Fruit fly (Drosophila melanogaster) whole organism, embryonic: ENCODE results near the gene CG34325.

Source experiments
- Antp ChIP-seq: fragments of 200-800 bp; sonication (Bioruptor generic); optimal IDR thresholded peaks from 3 replicates; lab custom pipeline; 2016; ENCODE audit warnings: missing biosample characterization, missing genetic modification characterization
- B-H1 ChIP-seq: fragments of 200-800 bp; sonication (Bioruptor generic); IDR thresholded peaks from 3 replicates; pipeline ENCODE4 v1.3.6; 2022; ENCODE audit warnings: missing biosample characterization, missing genetic modification characterization
- C15 ChIP-seq: fragments of 200-800 bp; sonication (Bioruptor generic); IDR thresholded peaks from 3 replicates; pipeline ENCODE4 v1.3.6; 2022; ENCODE audit warnings: missing biosample characterization, missing genetic modification characterization
- CG11504 ChIP-seq: fragments of 200-800 bp; sonication (Bioruptor generic); optimal IDR thresholded peaks from 3 replicates; lab custom pipeline; 2019; ENCODE audit warnings: missing biosample characterization, mild to moderate bottlenecking, missing genetic modification characterization, moderate library complexity
- CG13287 ChIP-seq: fragments of 200-800 bp; sonication (Bioruptor generic); IDR thresholded peaks from 2 replicates; pipeline ENCODE4 v1.3.6; 2022; ENCODE audit warnings: missing biosample characterization, missing genetic modification characterization; ENCODE audit not compliant: partially characterized antibody
- CG13424 ChIP-seq: fragments of 200-800 bp; sonication (Bioruptor generic); optimal IDR thresholded peaks from 2 replicates; lab custom pipeline; 2019; ENCODE audit warnings: missing biosample characterization, mild to moderate bottlenecking, missing genetic modification characterization, moderate library complexity
- CG14441 ChIP-seq: fragments of 200-800 bp; sonication (Bioruptor generic); IDR thresholded peaks from 2 replicates; pipeline ENCODE4 v1.3.6; 2022; ENCODE audit warnings: missing biosample characterization, missing genetic modification characterization
- CG14667 ChIP-seq: fragments of 200-800 bp; sonication (Bioruptor generic); IDR thresholded peaks from 2 replicates; pipeline ENCODE4 v1.3.6; 2022; ENCODE audit warnings: missing biosample characterization, missing genetic modification characterization
- CG15011 ChIP-seq: fragments of 200-800 bp; sonication (Bioruptor generic); optimal IDR thresholded peaks from 3 replicates; lab custom pipeline; 2018; ENCODE audit warnings: missing biosample characterization, mild to moderate bottlenecking, missing genetic modification characterization
- CG15479 ChIP-seq: fragments of 200-800 bp; sonication (Bioruptor generic); optimal IDR thresholded peaks from 3 replicates; lab custom pipeline; 2019; ENCODE audit warnings: missing biosample characterization, mild to moderate bottlenecking, missing genetic modification characterization, moderate library complexity
- CG15601 ChIP-seq: fragments of 200-800 bp; sonication (Bioruptor generic); optimal IDR thresholded peaks from 3 replicates; lab custom pipeline; 2019; ENCODE audit warnings: missing biosample characterization, mild to moderate bottlenecking, missing genetic modification characterization, moderate library complexity
- CG1647 ChIP-seq: fragments of 200-800 bp; sonication (Bioruptor generic); optimal IDR thresholded peaks from 3 replicates; lab custom pipeline; 2016; ENCODE audit warnings: missing biosample characterization, missing genetic modification characterization
- CG2116 ChIP-seq: fragments of 200-800 bp; sonication (Bioruptor generic); optimal IDR thresholded peaks from 3 replicates; lab custom pipeline; 2018; ENCODE audit warnings: missing biosample characterization, mild to moderate bottlenecking, missing genetic modification characterization
- CG2889 ChIP-seq: fragments of 200-800 bp; sonication (Bioruptor generic); IDR thresholded peaks from 3 replicates; pipeline ENCODE4 v1.3.6; 2022; ENCODE audit warnings: missing biosample characterization, missing genetic modification characterization
- CG31224 ChIP-seq: fragments of 200-800 bp; sonication (Bioruptor generic); IDR thresholded peaks from 2 replicates; pipeline ENCODE4 v1.3.6; 2022; ENCODE audit warnings: missing biosample characterization, missing genetic modification characterization
- CG3163 ChIP-seq: fragments of 200-800 bp; sonication (Bioruptor generic); optimal IDR thresholded peaks from 3 replicates; lab custom pipeline; 2016; ENCODE audit warnings: missing biosample characterization, missing genetic modification characterization
- CG3407 ChIP-seq: fragments of 200-800 bp; sonication (Bioruptor generic); optimal IDR thresholded peaks from 2 replicates; lab custom pipeline; 2018; ENCODE audit warnings: missing biosample characterization, mild to moderate bottlenecking, missing genetic modification characterization
- CG42726 ChIP-seq: fragments of 200-800 bp; sonication (Bioruptor generic); IDR thresholded peaks from 2 replicates; pipeline ENCODE4 v1.3.6; 2022; ENCODE audit warnings: missing biosample characterization, missing genetic modification characterization; ENCODE audit not compliant: partially characterized antibody
- CG5245 ChIP-seq: fragments of 200-800 bp; sonication (Bioruptor generic); optimal IDR thresholded peaks from 3 replicates; lab custom pipeline; 2016; ENCODE audit warnings: missing biosample characterization, missing genetic modification characterization
- CG5953 ChIP-seq: fragments of 200-800 bp; sonication (Bioruptor generic); IDR thresholded peaks from 2 replicates; pipeline ENCODE4 v1.3.6; 2022; ENCODE audit warnings: missing biosample characterization, missing genetic modification characterization
- CG6272 ChIP-seq: fragments of 200-800 bp; sonication (Bioruptor generic); IDR thresholded peaks from 2 replicates; pipeline ENCODE4 v1.3.6; 2022; ENCODE audit warnings: missing biosample characterization, missing genetic modification characterization
- CG6854 ChIP-seq: fragments of 200-800 bp; sonication (Bioruptor generic); optimal IDR thresholded peaks from 3 replicates; lab custom pipeline; 2017; ENCODE audit warnings: missing biosample characterization, mild to moderate bottlenecking, missing genetic modification characterization
- CG8388 ChIP-seq: fragments of 200-800 bp; sonication (Bioruptor generic); optimal IDR thresholded peaks from 2 replicates; lab custom pipeline; 2019; ENCODE audit warnings: missing biosample characterization, mild to moderate bottlenecking, missing genetic modification characterization, moderate library complexity
- CG8478 ChIP-seq: fragments of >200 bp; optimal IDR thresholded peaks from 2 replicates; lab custom pipeline; 2018
- CG9727 ChIP-seq: fragments of 200-800 bp; sonication (Bioruptor generic); optimal IDR thresholded peaks from 3 replicates; lab custom pipeline; 2017; ENCODE audit warnings: missing biosample characterization, mild to moderate bottlenecking, missing genetic modification characterization
- Dip2 ChIP-seq: fragments of 200-800 bp; sonication (Bioruptor generic); IDR thresholded peaks from 2 replicates; pipeline ENCODE4 v1.3.6; 2022; ENCODE audit warnings: missing biosample characterization, missing genetic modification characterization
- Eip74EF ChIP-seq, 2 experiments: fragments of 200-800 bp in 1 of 2; fragments of >200 bp in 1 of 2; sonication (Bioruptor generic) in 1 of 2; optimal IDR thresholded peaks; 2 replicates each; lab custom pipeline; 2017 to 2019; ENCODE audit warnings: missing biosample characterization in 2 of 2, missing genetic modification characterization in 2 of 2, mild to moderate bottlenecking in 1 of 2, moderate library complexity in 1 of 2
- Gsc ChIP-seq: fragments of 200-800 bp; sonication (Bioruptor generic); IDR thresholded peaks from 2 replicates; pipeline ENCODE4 v1.3.6; 2022; ENCODE audit warnings: missing biosample characterization, missing genetic modification characterization
- Hmr ChIP-seq: fragments of 200-800 bp; sonication (Bioruptor generic); optimal IDR thresholded peaks from 3 replicates; lab custom pipeline; 2017; ENCODE audit warnings: mild to moderate bottlenecking, missing biosample characterization, missing genetic modification reagents, missing genetic modification characterization
- NC2β ChIP-seq: fragments of 200-800 bp; sonication (Bioruptor generic); optimal IDR thresholded peaks from 2 replicates; lab custom pipeline; 2016; ENCODE audit warnings: missing biosample characterization, missing genetic modification characterization
- NK7.1 ChIP-seq: fragments of 200-800 bp; sonication (Bioruptor generic); optimal IDR thresholded peaks from 3 replicates; lab custom pipeline; 2016; ENCODE audit warnings: missing biosample characterization, missing genetic modification characterization
- Nf-YC ChIP-seq: fragments of 200-800 bp; optimal IDR thresholded peaks from 3 replicates; lab custom pipeline; 2019; ENCODE audit warnings: missing biosample characterization, mild to moderate bottlenecking, missing genetic modification characterization, moderate library complexity
- Sin3A ChIP-seq: fragments of >200 bp; optimal IDR thresholded peaks from 2 replicates; lab custom pipeline; 2018
- Sox100B ChIP-seq: fragments of 200-800 bp; sonication (Bioruptor generic); optimal IDR thresholded peaks from 3 replicates; lab custom pipeline; 2018; ENCODE audit warnings: missing biosample characterization, mild to moderate bottlenecking, missing genetic modification characterization
- Ssrp ChIP-seq: fragments of 200-800 bp; sonication (Bioruptor generic); optimal IDR thresholded peaks from 2 replicates; lab custom pipeline; 2018; ENCODE audit warnings: missing biosample characterization, mild to moderate bottlenecking, missing genetic modification characterization, moderate library complexity
- br ChIP-seq: fragments of >200 bp; optimal IDR thresholded peaks from 2 replicates; lab custom pipeline; 2017
- fd102C ChIP-seq: fragments of 200-800 bp; sonication (Bioruptor generic); optimal IDR thresholded peaks from 2 replicates; lab custom pipeline; 2018; ENCODE audit warnings: missing biosample characterization, mild to moderate bottlenecking, missing genetic modification characterization, moderate library complexity
- fd64A ChIP-seq: fragments of 200-800 bp; sonication (Bioruptor generic); optimal IDR thresholded peaks from 3 replicates; lab custom pipeline; 2018; ENCODE audit warnings: missing biosample characterization, mild to moderate bottlenecking, missing genetic modification characterization
- gsb-n ChIP-seq: fragments of 200-800 bp; sonication (Bioruptor generic); optimal IDR thresholded peaks from 3 replicates; lab custom pipeline; 2018; ENCODE audit warnings: missing biosample characterization, mild to moderate bottlenecking, missing genetic modification characterization
- lilli ChIP-seq: fragments of 200-800 bp; sonication (Bioruptor generic); optimal IDR thresholded peaks from 3 replicates; lab custom pipeline; 2016; ENCODE audit warnings: missing biosample characterization, missing genetic modification characterization
- lola ChIP-seq, 3 experiments: fragments of >200 bp in 2 of 3; fragments of 200-800 bp in 1 of 3; sonication (Bioruptor generic) in 1 of 3; optimal IDR thresholded peaks; 2 replicates each; lab custom pipeline; 2017 to 2019; ENCODE audit warnings: missing biosample characterization in 3 of 3, missing genetic modification characterization in 3 of 3, mild to moderate bottlenecking in 1 of 3, moderate library complexity in 1 of 3
- mirr ChIP-seq: fragments of 200-800 bp; sonication (Bioruptor generic); optimal IDR thresholded peaks from 3 replicates; lab custom pipeline; 2018; ENCODE audit warnings: missing biosample characterization, mild to moderate bottlenecking, missing genetic modification characterization
- pan ChIP-seq, 4 experiments: fragments of >200 bp in 3 of 4; fragments of 200-800 bp in 1 of 4; sonication (Bioruptor generic) in 1 of 4; optimal IDR thresholded peaks in 3 of 4; IDR thresholded peaks in 1 of 4; 2 replicates each; pipeline versions ENCODE4 v1.3.6 to Lab custom; 2017 to 2022; ENCODE audit warnings: missing biosample characterization in 2 of 4, missing genetic modification characterization in 2 of 4, mixed read lengths in 1 of 4
- schlank ChIP-seq: fragments of 200-800 bp; sonication (Bioruptor generic); optimal IDR thresholded peaks from 2 replicates; lab custom pipeline; 2018; ENCODE audit warnings: missing biosample characterization, mild to moderate bottlenecking, missing genetic modification characterization
- so ChIP-seq: fragments of 200-800 bp; sonication (Bioruptor generic); IDR thresholded peaks from 3 replicates; pipeline ENCODE4 v1.3.6; 2022; ENCODE audit warnings: missing biosample characterization, missing genetic modification characterization
- sob ChIP-seq: fragments of 200-800 bp; sonication (Bioruptor generic); IDR thresholded peaks from 2 replicates; pipeline ENCODE4 v1.3.6; 2022; ENCODE audit warnings: missing biosample characterization, missing genetic modification characterization
- trh ChIP-seq: fragments of 200-800 bp; sonication (Bioruptor generic); optimal IDR thresholded peaks from 2 replicates; lab custom pipeline; 2016; ENCODE audit warnings: missing biosample characterization, missing genetic modification characterization
- tup ChIP-seq: fragments of 200-800 bp; sonication (Bioruptor generic); optimal IDR thresholded peaks from 2 replicates; lab custom pipeline; 2016; ENCODE audit warnings: missing biosample characterization, mild to moderate bottlenecking, missing genetic modification characterization, moderate library complexity
- zen ChIP-seq: fragments of 200-800 bp; sonication (Bioruptor generic); optimal IDR thresholded peaks from 3 replicates; lab custom pipeline; 2018; ENCODE audit warnings: missing biosample characterization, mild to moderate bottlenecking, missing genetic modification characterization, moderate library complexity

Gene CG34325

DNA sequence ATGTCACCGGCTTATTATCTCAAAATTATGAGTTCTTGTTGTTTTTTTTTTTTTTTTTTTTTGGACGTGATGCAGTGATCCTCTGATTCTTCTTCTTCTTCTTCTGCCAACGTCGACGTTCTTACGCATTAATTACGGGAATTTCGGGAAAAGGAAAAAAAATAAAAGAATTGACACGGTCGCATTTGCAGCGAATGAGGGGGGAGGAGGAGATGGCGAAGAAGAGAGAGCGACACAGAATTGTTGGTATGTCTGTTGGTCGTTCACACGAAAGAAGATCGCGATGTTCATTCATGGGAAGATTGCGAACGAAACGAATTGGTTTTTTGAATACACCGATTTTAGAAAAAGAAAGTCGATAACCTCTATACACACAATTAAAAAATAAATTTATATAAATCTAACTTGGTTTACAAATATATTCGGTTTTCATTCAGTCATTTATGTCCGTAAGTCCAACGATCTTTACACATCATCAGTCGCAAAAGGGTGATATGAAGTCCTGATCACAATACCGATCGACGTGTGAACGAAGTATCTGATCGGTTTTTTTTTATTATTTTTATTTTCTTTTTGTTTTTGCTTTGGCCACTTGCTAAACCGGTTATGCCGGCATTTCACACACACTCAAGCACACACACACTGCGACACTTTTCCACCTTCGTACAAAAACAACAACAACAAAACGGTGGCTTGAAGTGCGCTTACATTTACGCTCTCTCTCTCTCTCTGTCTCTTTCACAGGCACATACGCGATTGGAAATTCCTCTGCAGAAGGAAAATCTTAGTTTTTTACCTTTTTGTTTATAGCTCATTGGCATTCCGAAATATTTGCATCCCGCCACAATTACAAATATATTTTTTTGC lies 29.7 kb upstream of the CG34325 start (continued):
- TF ChIP-seq sob (GFP tag; lab: Robert Waterston, UW) (peak; percentile 58), zen (tag; lab: Kevin White, UChicago) (peak; percentile 57), CG3407 (peak; percentile 58), Gsc (GFP tag; lab: Robert Waterston, UW) (no peak), CG42726 (GFP tag; lab: Robert Waterston, UW) (no peak), tup (GFP tag; lab: Kevin White, UChicago) (peak; percentile 0), CG13424 (peak; percentile 86), NK7.1 (GFP tag; lab: Kevin White, UChicago) (peak; percentile 33), CG5953 (GFP tag; lab: Robert Waterston, UW) (no peak), schlank (tag; lab: Kevin White, UChicago) (peak; percentile 16), Dip2 (GFP tag; lab: Robert Waterston, UW) (no peak), lola (GFP tag; optimal IDR thresholded peaks at IDR 0.05; lab: Kevin White, UChicago) (peak in 1 of 3 experiments; percentile 85), Sin3A (lab: Kevin White, UChicago) (no peak), Eip74EF (GFP tag; optimal IDR thresholded peaks at IDR 0.05; lab: Kevin White, UChicago) (peak in 1 of 2 experiments; percentile 72), Nf-YC (tag; lab: Kevin White, UChicago) (peak; percentile 76), Antp (GFP tag; lab: Kevin White, UChicago) (no peak), CG2889 (GFP tag; lab: Robert Waterston, UW) (no peak), CG11504 (peak; percentile 80), so (GFP tag; lab: Robert Waterston, UW) (peak; percentile 79; the same call in 1 of the 3 replicates), mirr (no peak), Ssrp (tag; lab: Kevin White, UChicago) (peak; percentile 82), B-H1 (GFP tag; lab: Robert Waterston, UW) (peak; percentile 11; the same call in 1 of the 3 replicates), CG9727 (GFP tag; lab: Kevin White, UChicago) (peak; percentile 81), CG13287 (GFP tag; lab: Robert Waterston, UW) (no peak), gsb-n (tag; lab: Kevin White, UChicago) (peak; percentile 73), trh (GFP tag; lab: Kevin White, UChicago) (no peak), CG14441 (GFP tag; lab: Robert Waterston, UW) (no peak), CG2116 (GFP tag; lab: Kevin White, UChicago) (peak; percentile 42), CG3163 (GFP tag; lab: Kevin White, UChicago) (no peak), br (no peak), CG5245 (GFP tag; lab: Kevin White, UChicago) (no peak), CG6272 (no peak), fd102C (GFP tag; lab: Kevin White, UChicago) (no peak), CG8478 (lab: Kevin White, UChicago) (no peak), CG8388 (GFP tag; lab: Kevin White, UChicago) (peak; percentile 80), fd64A (GFP tag; lab: Kevin White, UChicago) (peak; percentile 59), CG14667 (GFP tag; lab: Robert Waterston, UW) (no peak), lilli (GFP tag; lab: Kevin White, UChicago) (peak; percentile 65), Hmr (GFP tag; lab: Kevin White, UChicago) (peak; percentile 62), CG15601 (peak; percentile 80), pan (optimal IDR thresholded peaks at IDR 0.05; lab: Kevin White, UChicago) (no peak), pan (GFP tag; optimal IDR thresholded peaks at IDR 0.05 in 1 of 2, IDR thresholded peaks at IDR 0.05 in 1 of 2) (peak in 1 of 2 experiments; percentile 42), CG15479 (GFP tag; lab: Kevin White, UChicago) (peak; percentile 30), CG15011 (GFP tag; lab: Kevin White, UChicago) (peak; percentile 56), CG6854 (GFP tag; lab: Kevin White, UChicago) (peak; percentile 50), C15 (GFP tag; lab: Robert Waterston, UW) (no peak), Sox100B (GFP tag; lab: Kevin White, UChicago) (peak; percentile 81), NC2β (GFP tag; lab: Kevin White, UChicago) (no peak), CG1647 (GFP tag; lab: Kevin White, UChicago) (no peak), CG31224 (0 out of 2 replicates have a peak, but pooled peaks have one; percentile 20)
